Worm (Caenorhabditis elegans) whole organism, L3 larva: ENCODE data around the gene fbxb-107.

Source experiments
- ceh-9 ChIP-seq: sonication (generic microtip); optimal IDR thresholded peaks from 2 replicates; lab custom pipeline; 2018; ENCODE audit warnings: missing biosample characterization, missing genetic modification characterization
- daf-12 ChIP-seq: fragments of 150-350 bp; optimal IDR thresholded peaks from 2 replicates; lab custom pipeline; 2014; ENCODE audit warnings: missing biosample characterization, missing genetic modification reagents, missing genetic modification characterization
- fkh-10 ChIP-seq: sonication (generic microtip); optimal IDR thresholded peaks from 2 replicates; lab custom pipeline; 2017; ENCODE audit warnings: missing biosample characterization, missing genetic modification reagents, missing genetic modification characterization
- nhr-237 ChIP-seq: fragments of 150-350 bp; optimal IDR thresholded peaks from 2 replicates; lab custom pipeline; 2014; ENCODE audit warnings: missing biosample characterization, missing genetic modification characterization
- pha-4 ChIP-seq: fragments of 150-350 bp; optimal IDR thresholded peaks from 2 replicates; lab custom pipeline; 2014; ENCODE audit warnings: missing biosample characterization, missing genetic modification reagents, missing genetic modification characterization
- snpc-4 ChIP-seq: fragments of 150-350 bp; optimal IDR thresholded peaks from 2 replicates; lab custom pipeline; 2014; ENCODE audit warnings: missing biosample characterization, missing genetic modification characterization
- unc-39 ChIP-seq: sonication (generic microtip); optimal IDR thresholded peaks from 4 replicates; lab custom pipeline; 2017; ENCODE audit warnings: missing biosample characterization, missing genetic modification characterization
- unc-62 ChIP-seq: fragments of 150-350 bp; sonication (generic microtip); optimal IDR thresholded peaks from 4 replicates; lab custom pipeline; 2014; ENCODE audit warnings: missing biosample characterization, missing genetic modification reagents, missing genetic modification characterization
- ztf-11 ChIP-seq: fragments of 150-350 bp; optimal IDR thresholded peaks from 2 replicates; lab custom pipeline; 2014; ENCODE audit warnings: missing biosample characterization, missing genetic modification characterization

- TF ChIP-seq ceh-9 (tag; lab: Kevin White, UChicago) (no peak), unc-62 (GFP tag; lab: Kevin White, UChicago) (no peak), fkh-10 (GFP tag; lab: Kevin White, UChicago) (no peak), pha-4 (peak; percentile 42), snpc-4 (tag; lab: Kevin White, UChicago) (no peak), unc-39 (tag; lab: Kevin White, UChicago) (no peak), ztf-11 (tag; lab: Kevin White, UChicago) (no peak), daf-12 (tag; lab: Kevin White, UChicago) (no peak), nhr-237 (no peak)
Observed at ce11 chrII:2804949-2805348, 46.4 kb downstream of the fbxb-107 start.
